Fruit fly (Drosophila melanogaster): ENCODE data around the gene AsnS.

AsnS gene

DNA sequence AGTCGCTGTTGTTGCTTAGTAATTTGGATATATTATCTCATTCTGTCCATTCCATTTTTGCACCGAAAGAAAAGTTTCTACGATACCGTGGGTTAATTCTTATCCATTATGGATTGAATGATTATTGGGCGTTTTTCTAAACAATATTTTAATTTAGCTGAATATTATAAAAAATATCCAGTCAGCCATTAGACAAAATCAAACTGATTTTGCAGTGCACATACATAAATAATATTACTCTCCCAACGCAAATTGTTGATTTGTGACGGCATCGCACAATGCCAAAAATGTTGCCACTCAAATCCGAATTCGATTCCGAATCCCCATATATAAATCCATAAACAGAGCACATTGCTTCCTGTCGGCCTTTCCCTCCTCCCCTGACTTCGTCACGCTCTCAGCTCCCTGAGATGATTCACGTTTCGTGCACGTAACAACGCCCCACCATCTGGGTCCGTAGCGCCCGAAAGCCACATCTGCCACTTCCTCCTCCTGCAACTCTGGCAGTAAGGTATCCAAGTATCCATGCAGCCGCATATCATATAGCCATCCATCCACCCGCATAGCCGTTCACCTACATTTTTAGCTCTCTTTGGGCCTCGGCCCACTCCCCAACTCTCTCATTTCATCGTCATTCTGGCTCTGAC lies 4.1 kb downstream of the AsnS start (continued):
- no peak for TF ChIP-seq Kr (GFP tag; optimal IDR thresholded peaks at IDR 0.05)
- peak; percentile 81 for TF ChIP-seq NFAT (GFP tag; IDR thresholded peaks at IDR 0.05)
- TF ChIP-seq pita (GFP tag; optimal IDR thresholded peaks at IDR 0.05), result no peak
- TF ChIP-seq luna (GFP tag; optimal IDR thresholded peaks at IDR 0.05), result no peak
- TF ChIP-seq CG6254 (GFP tag; optimal IDR thresholded peaks at IDR 0.05), result no peak
- TF ChIP-seq wek (GFP tag; optimal IDR thresholded peaks at IDR 0.05), result no peak
- no peak for TF ChIP-seq ken (GFP tag; IDR thresholded peaks at IDR 0.05)
- TF ChIP-seq Xbp1 (GFP tag; optimal IDR thresholded peaks at IDR 0.05), result peak; percentile 66
- TF ChIP-seq CG10147 (GFP tag; optimal IDR thresholded peaks at IDR 0.05), result peak; percentile 58
- TF ChIP-seq CG8944 (GFP tag; optimal IDR thresholded peaks at IDR 0.05), result peak; percentile 7
- peak; percentile 83 for TF ChIP-seq lmd (GFP tag; IDR thresholded peaks at IDR 0.05)
- peak; percentile 63 to 66 for TF ChIP-seq Pdp1 (GFP tag; optimal IDR thresholded peaks at IDR 0.05)
- TF ChIP-seq CG16813 (GFP tag; IDR thresholded peaks at IDR 0.05; ENCODE audit: partially characterized antibody), result no peak
- peak; percentile 30 for TF ChIP-seq CG13296 (GFP tag; optimal IDR thresholded peaks at IDR 0.05)
- TF ChIP-seq CG12104 (GFP tag; optimal IDR thresholded peaks at IDR 0.05), result peak; percentile 30
- peak; percentile 52 for TF ChIP-seq CG8281 (tag; optimal IDR thresholded peaks at IDR 0.05)
- peak; percentile 53; the same call in 1 of the 2 replicates for TF ChIP-seq HLH3B (GFP tag; IDR thresholded peaks at IDR 0.05)
- TF ChIP-seq tio (GFP tag; optimal IDR thresholded peaks at IDR 0.05), result peak; percentile 62
- TF ChIP-seq CG34224 (GFP tag; IDR thresholded peaks at IDR 0.05; ENCODE audit: partially characterized antibody), result no peak
- TF ChIP-seq CG6765 (GFP tag; optimal IDR thresholded peaks at IDR 0.05), result peak; percentile 59
- peak; percentile 29 for TF ChIP-seq NK7.1 (GFP tag; optimal IDR thresholded peaks at IDR 0.05)
- TF ChIP-seq H2.0 (GFP tag; IDR thresholded peaks at IDR 0.05), result peak; percentile 64
- TF ChIP-seq CG14965 (GFP tag; optimal IDR thresholded peaks at IDR 0.05; ENCODE audit: borderline replicate concordance), result no peak
- TF ChIP-seq Rfx (GFP tag; IDR thresholded peaks at IDR 0.05), result peak; percentile 93
- TF ChIP-seq CG17359 (tag; optimal IDR thresholded peaks at IDR 0.05), result peak; percentile 49
- peak; percentile 68 for TF ChIP-seq Bteb2 (GFP tag; optimal IDR thresholded peaks at IDR 0.05)
- peak; percentile 30 for TF ChIP-seq CHES-1-like (GFP tag; optimal IDR thresholded peaks at IDR 0.05)
- TF ChIP-seq maf-S (GFP tag; optimal IDR thresholded peaks at IDR 0.05), result peak; percentile 13

DNA sequence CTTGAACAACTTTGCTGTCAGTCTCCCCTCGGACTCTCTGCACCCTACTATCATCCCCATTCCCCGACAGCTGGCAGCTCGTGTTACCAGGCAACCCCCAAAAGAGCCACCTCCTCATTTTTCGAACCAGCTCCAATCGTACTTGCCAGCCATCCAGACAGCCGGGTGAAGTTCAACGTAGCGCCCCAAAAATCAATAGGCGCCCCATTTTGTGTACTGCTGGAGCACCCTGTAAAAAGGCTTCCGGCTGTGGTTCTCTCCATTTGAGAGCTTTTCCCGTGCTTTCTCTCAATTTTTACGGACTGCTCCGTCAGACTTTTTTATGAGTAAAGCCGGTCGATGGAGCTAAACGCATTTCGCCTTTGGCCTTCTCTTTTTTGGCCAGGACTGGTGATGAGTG lies 12.7 kb downstream of the AsnS start:
- TF ChIP-seq CG18599 (GFP tag; optimal IDR thresholded peaks at IDR 0.05) (peak; percentile 3), tx (GFP tag; optimal IDR thresholded peaks at IDR 0.05) (no peak), NK7.1 (GFP tag; optimal IDR thresholded peaks at IDR 0.05) (no peak), Med (GFP tag) (peak; percentile 57), CG15479 (GFP tag; optimal IDR thresholded peaks at IDR 0.05) (no peak), E2f1 (GFP tag; IDR thresholded peaks at IDR 0.05) (no peak), CG30403 (GFP tag; optimal IDR thresholded peaks at IDR 0.05) (no peak), abd-A (tag; optimal IDR thresholded peaks at IDR 0.05) (peak; percentile 55), scrt (GFP tag; optimal IDR thresholded peaks at IDR 0.05) (peak; percentile 62), kah (GFP tag; optimal IDR thresholded peaks at IDR 0.05) (no peak), CG14050 (GFP tag; IDR thresholded peaks at IDR 0.05) (no peak), Rfx (GFP tag; IDR thresholded peaks at IDR 0.05) (peak; percentile 28; the same call in 1 of the 2 replicates), tll (GFP tag; optimal IDR thresholded peaks at IDR 0.05) (no peak), gt (GFP tag; IDR thresholded peaks at IDR 0.05) (no peak), CG4820 (GFP tag; optimal IDR thresholded peaks at IDR 0.05) (no peak), tio (GFP tag; optimal IDR thresholded peaks at IDR 0.05) (no peak), Dll (GFP tag; IDR thresholded peaks at IDR 0.05; ENCODE audit: partially characterized antibody) (no peak), Meics (GFP tag; optimal IDR thresholded peaks at IDR 0.05) (no peak), CG6765 (GFP tag; optimal IDR thresholded peaks at IDR 0.05) (peak; percentile 13), CG11456 (GFP tag; IDR thresholded peaks at IDR 0.05) (no peak), cas (GFP tag; IDR thresholded peaks at IDR 0.05) (no peak), Trl (optimal IDR thresholded peaks at IDR 0.05) (peak in 1 of 2 experiments; percentile 27), Trl (GFP tag; optimal IDR thresholded peaks at IDR 0.05) (no peak), Deaf1 (tag; optimal IDR thresholded peaks at IDR 0.05) (peak; percentile 13), psq (GFP tag; optimal IDR thresholded peaks at IDR 0.05) (no peak), row (GFP tag; IDR thresholded peaks at IDR 0.05) (peak; percentile 38; the same call in 1 of the 3 replicates)
